Worm (Caenorhabditis elegans): ENCODE measurements around the gene dmsr-11.

ce11 chrV:6819812-6820211 is 15.9 kb upstream of the dmsr-11 start, which contains the start of gene dmsr-13:
- no peak for TF ChIP-seq unc-130 (GFP tag; optimal IDR thresholded peaks at IDR 0.05)
- no peak for TF ChIP-seq bed-1 (GFP tag; IDR thresholded peaks at IDR 0.05)
- TF ChIP-seq B0336.3 (GFP tag; IDR thresholded peaks at IDR 0.05): no peak
- no peak for TF ChIP-seq dpl-1 (GFP tag; optimal IDR thresholded peaks at IDR 0.05)
- no peak for TF ChIP-seq unc-62 (GFP tag; optimal IDR thresholded peaks at IDR 0.05)
- no peak for TF ChIP-seq nfya-2 (GFP tag; IDR thresholded peaks at IDR 0.05)
- TF ChIP-seq F33H1.4 (GFP tag; IDR thresholded peaks at IDR 0.05): no peak
- TF ChIP-seq pha-4 (tag; optimal IDR thresholded peaks at IDR 0.05): no peak

All from whole organism, young adult.